Fruit fly (Drosophila melanogaster) whole organism, wandering third instar larva: ENCODE results near the gene Tim17b1.
A peak's percentile ranks its signal among the peaks of the same experiment; 100 is the strongest.

ENCODE experiments used
- Abd-B ChIP-seq: fragments of >200 bp; optimal IDR thresholded peaks from 2 replicates; lab custom pipeline; 2017; ENCODE audit warnings: missing biosample characterization, missing genetic modification characterization
- CG32264 ChIP-seq: fragments of 200-800 bp; sonication (Bioruptor generic); optimal IDR thresholded peaks from 2 replicates; lab custom pipeline; 2016; ENCODE audit warnings: missing biosample characterization, missing genetic modification characterization
- CG9705 ChIP-seq: fragments of 200-800 bp; sonication (Bioruptor generic); optimal IDR thresholded peaks from 2 replicates; lab custom pipeline; 2018; ENCODE audit warnings: missing biosample characterization, mild to moderate bottlenecking, missing genetic modification characterization
- CrebA ChIP-seq: fragments of 200-800 bp; sonication (Bioruptor generic); optimal IDR thresholded peaks from 2 replicates; lab custom pipeline; 2016; ENCODE audit warnings: missing biosample characterization, mild to moderate bottlenecking, missing genetic modification characterization, borderline replicate concordance
- Dfd ChIP-seq: fragments of >200 bp; optimal IDR thresholded peaks from 2 replicates; lab custom pipeline; 2017; ENCODE audit warnings: missing biosample characterization, missing genetic modification characterization
- Dif ChIP-seq: fragments of 200-275, 200-300 bp; sonication (Bioruptor generic); optimal IDR thresholded peaks from 2 replicates; lab custom pipeline; 2018; ENCODE audit warnings: missing biosample characterization, missing genetic modification characterization; ENCODE audit not compliant: partially characterized antibody
- GATAd ChIP-seq: sonication (Bioruptor generic); optimal IDR thresholded peaks from 2 replicates; lab custom pipeline; 2016; ENCODE audit warnings: missing biosample characterization, missing genetic modification characterization
- HLH106 ChIP-seq: fragments of 200-800 bp; optimal IDR thresholded peaks from 3 replicates; lab custom pipeline; 2019; ENCODE audit warnings: missing biosample characterization, mild to moderate bottlenecking, missing genetic modification characterization, moderate library complexity
- Hnf4 ChIP-seq: fragments of 200-800 bp; sonication (Bioruptor generic); optimal IDR thresholded peaks from 2 replicates; lab custom pipeline; 2016; ENCODE audit warnings: missing biosample characterization, mild to moderate bottlenecking, missing genetic modification characterization
- Hr78 ChIP-seq: fragments of >200 bp; optimal IDR thresholded peaks from 2 replicates; lab custom pipeline; 2017; ENCODE audit warnings: missing biosample characterization, missing genetic modification characterization
- Hr83 ChIP-seq: fragments of 200-300 bp; sonication (Bioruptor generic); optimal IDR thresholded peaks from 2 replicates; lab custom pipeline; 2016; ENCODE audit warnings: missing biosample characterization, mild to moderate bottlenecking, missing genetic modification characterization, moderate library complexity; ENCODE audit not compliant: poor library complexity, severe bottlenecking
- Jra ChIP-seq: sonication (Bioruptor generic); optimal IDR thresholded peaks from 2 replicates; lab custom pipeline; 2016; ENCODE audit warnings: missing biosample characterization, missing genetic modification characterization
- Mio ChIP-seq: sonication (Bioruptor generic); optimal IDR thresholded peaks from 2 replicates; lab custom pipeline; 2016; ENCODE audit warnings: missing biosample characterization, missing genetic modification characterization
- Myc ChIP-seq: fragments of >200 bp; optimal IDR thresholded peaks from 2 replicates; lab custom pipeline; 2017
- N ChIP-seq: fragments of >200 bp; optimal IDR thresholded peaks from 2 replicates; lab custom pipeline; 2018; ENCODE audit warnings: missing biosample characterization, missing external identifiers, missing genetic modification characterization
- OdsH ChIP-seq: fragments of 200-800 bp; sonication (Bioruptor generic); optimal IDR thresholded peaks from 2 replicates; lab custom pipeline; 2016; ENCODE audit warnings: missing biosample characterization, mild to moderate bottlenecking, missing genetic modification characterization
- Rel ChIP-seq, 2 experiments: fragments of 200-800 bp; sonication (Bioruptor generic) in 1 of 2; optimal IDR thresholded peaks; 2 replicates in 1 of 2; 3 replicates in 1 of 2; lab custom pipeline; 2016 to 2019; ENCODE audit warnings: mild to moderate bottlenecking in 2 of 2, missing biosample characterization in 2 of 2, missing genetic modification characterization in 2 of 2, moderate library complexity in 1 of 2
- Sp1 ChIP-seq: fragments of 200-800 bp; sonication (Bioruptor generic); optimal IDR thresholded peaks from 3 replicates; lab custom pipeline; 2019; ENCODE audit warnings: missing biosample characterization, mild to moderate bottlenecking, missing genetic modification characterization, moderate library complexity
- Vsx2 ChIP-seq: fragments of 200-300, 225-300 bp; sonication (Bioruptor generic); optimal IDR thresholded peaks from 2 replicates; lab custom pipeline; 2018; ENCODE audit warnings: missing biosample characterization, missing genetic modification characterization; ENCODE audit not compliant: partially characterized antibody
- br ChIP-seq: fragments of 200-800 bp; sonication (Bioruptor generic); optimal IDR thresholded peaks from 2 replicates; lab custom pipeline; 2016; ENCODE audit warnings: missing biosample characterization, missing genetic modification characterization
- brk ChIP-seq: fragments of 200-800 bp; sonication (Bioruptor generic); optimal IDR thresholded peaks from 2 replicates; lab custom pipeline; 2016; ENCODE audit warnings: missing biosample characterization, mild to moderate bottlenecking, missing genetic modification characterization
- dl ChIP-seq, 2 experiments: fragments of 175-275, 200-275 bp in 1 of 2; fragments of 200-275 bp in 1 of 2; sonication (Bioruptor generic); optimal IDR thresholded peaks; lab custom pipeline; 2018; ENCODE audit warnings: mild to moderate bottlenecking in 2 of 2, missing biosample characterization in 2 of 2, missing genetic modification characterization in 2 of 2, moderate library complexity in 2 of 2; ENCODE audit not compliant: partially characterized antibody in 2 of 2, insufficient read depth in 1 of 2
- dmrt93B ChIP-seq: fragments of 200-800 bp; sonication (Bioruptor generic); optimal IDR thresholded peaks from 2 replicates; lab custom pipeline; 2018; ENCODE audit warnings: missing biosample characterization, mild to moderate bottlenecking, missing genetic modification characterization
- dsf ChIP-seq: sonication (Bioruptor generic); optimal IDR thresholded peaks from 2 replicates; lab custom pipeline; 2016; ENCODE audit warnings: missing biosample characterization, missing genetic modification characterization, borderline replicate concordance
- ey ChIP-seq: fragments of 200-800 bp; sonication (Bioruptor generic); optimal IDR thresholded peaks from 2 replicates; lab custom pipeline; 2016; ENCODE audit warnings: missing biosample characterization, missing genetic modification characterization
- foxo ChIP-seq, 2 experiments: fragments of 200-800 bp; sonication (Bioruptor generic); optimal IDR thresholded peaks; 2 replicates in 1 of 2; 3 replicates in 1 of 2; lab custom pipeline; 2016 to 2017; ENCODE audit warnings: missing biosample characterization in 2 of 2, missing genetic modification characterization in 2 of 2
- fru ChIP-seq: fragments of 200-800 bp; sonication (Bioruptor generic); optimal IDR thresholded peaks from 3 replicates; lab custom pipeline; 2016; ENCODE audit warnings: missing biosample characterization, mild to moderate bottlenecking, missing genetic modification characterization
- h ChIP-seq: fragments of 200-800 bp; sonication (Bioruptor generic); optimal IDR thresholded peaks from 3 replicates; lab custom pipeline; 2016; ENCODE audit warnings: missing biosample characterization, mild to moderate bottlenecking, missing genetic modification characterization
- jim ChIP-seq: fragments of 175-275, 200-325 bp; sonication (Bioruptor generic); optimal IDR thresholded peaks from 2 replicates; lab custom pipeline; 2016; ENCODE audit warnings: missing biosample characterization, mild to moderate bottlenecking, missing genetic modification characterization
- lola ChIP-seq: fragments of >200 bp; optimal IDR thresholded peaks from 2 replicates; lab custom pipeline; 2017; ENCODE audit warnings: missing biosample characterization, missing genetic modification characterization
- pan ChIP-seq: fragments of >200 bp; optimal IDR thresholded peaks from 2 replicates; lab custom pipeline; 2017
- psq ChIP-seq: fragments of 200-800 bp; sonication (Bioruptor generic); optimal IDR thresholded peaks from 3 replicates; lab custom pipeline; 2017; ENCODE audit warnings: missing biosample characterization, mild to moderate bottlenecking, missing genetic modification characterization, moderate library complexity
- rgr ChIP-seq: fragments of 200-800 bp; sonication (Bioruptor generic); optimal IDR thresholded peaks from 3 replicates; lab custom pipeline; 2016; ENCODE audit warnings: missing biosample characterization, mild to moderate bottlenecking, missing genetic modification characterization
- sage ChIP-seq: fragments of 200-800 bp; sonication (Bioruptor generic); optimal IDR thresholded peaks from 2 replicates; lab custom pipeline; 2016; ENCODE audit warnings: missing biosample characterization, mild to moderate bottlenecking, missing genetic modification characterization
- sv ChIP-seq: fragments of 200-800 bp; sonication (Bioruptor generic); optimal IDR thresholded peaks from 3 replicates; lab custom pipeline; 2016; ENCODE audit warnings: missing biosample characterization, missing genetic modification characterization
- tai ChIP-seq: sonication (Bioruptor generic); optimal IDR thresholded peaks from 2 replicates; lab custom pipeline; 2016; ENCODE audit warnings: missing biosample characterization, missing genetic modification characterization
- usp ChIP-seq: fragments of >200 bp; optimal IDR thresholded peaks from 2 replicates; lab custom pipeline; 2017; ENCODE audit warnings: missing biosample characterization, missing genetic modification characterization
- woc ChIP-seq: sonication (Bioruptor generic); optimal IDR thresholded peaks from 2 replicates; lab custom pipeline; 2016; ENCODE audit warnings: missing biosample characterization, mild to moderate bottlenecking, missing genetic modification characterization

Tim17b1 gene

dm6 chr3R:5256462-5257146, 43.3 kb upstream of the Tim17b1 start, which contains the start of the genes Enoph and Hph:
Enoph (minus strand) TSS chr3R:5256681.
Hph (plus strand) TSS chr3R:5257037.
- TF ChIP-seq N (GFP tag; lab: Kevin White, UChicago) (peak; percentile 34), dmrt93B (peak; percentile 60), psq (GFP tag; lab: Kevin White, UChicago) (peak; percentile 68), HLH106 (tag; lab: Kevin White, UChicago) (peak; percentile 80), Hr83 (GFP tag; lab: Kevin White, UChicago) (peak; percentile 58), sv (peak; percentile 46), Dif (GFP tag; lab: Kevin White, UChicago) (no peak), CrebA (no peak), Sp1 (peak; percentile 71), tai (GFP tag; lab: Kevin White, UChicago) (peak; percentile 88), rgr (GFP tag; lab: Kevin White, UChicago) (peak; percentile 72), pan (lab: Kevin White, UChicago) (no peak), sage (GFP tag; lab: Kevin White, UChicago) (peak; percentile 33), brk (GFP tag; lab: Kevin White, UChicago) (no peak), lola (GFP tag; lab: Kevin White, UChicago) (no peak), Hr78 (no peak), GATAd (peak; percentile 26), Rel (GFP tag; optimal IDR thresholded peaks at IDR 0.05; lab: Kevin White, UChicago) (peak; percentile 20), Rel (tag; optimal IDR thresholded peaks at IDR 0.05; lab: Kevin White, UChicago) (peak; percentile 17), jim (GFP tag; lab: Kevin White, UChicago) (no peak), fru (peak; percentile 73), CG32264 (GFP tag; lab: Kevin White, UChicago) (peak; percentile 33), dl (GFP tag; optimal IDR thresholded peaks at IDR 0.05; lab: Kevin White, UChicago; ENCODE audit: insufficient read depth in 1 of 2, partially characterized antibody in 2 of 2) (no peak), Abd-B (GFP tag; lab: Kevin White, UChicago) (no peak), woc (GFP tag; lab: Kevin White, UChicago) (peak; percentile 73), dsf (GFP tag; lab: Kevin White, UChicago) (peak; percentile 68), ey (peak; percentile 56), Jra (GFP tag; lab: Kevin White, UChicago) (peak; percentile 89), Mio (no peak), Dfd (GFP tag; lab: Kevin White, UChicago) (no peak), foxo (GFP tag; optimal IDR thresholded peaks at IDR 0.05; lab: Kevin White, UChicago) (peak in 1 of 2 experiments; percentile 76), Hnf4 (GFP tag; lab: Kevin White, UChicago) (peak; percentile 83), usp (GFP tag; lab: Kevin White, UChicago) (no peak), br (GFP tag; lab: Kevin White, UChicago) (peak; percentile 72), h (GFP tag; lab: Kevin White, UChicago) (peak; percentile 76), OdsH (GFP tag; lab: Kevin White, UChicago) (peak; percentile 64), Myc (peak; percentile 26), CG9705 (GFP tag; lab: Kevin White, UChicago) (peak; percentile 31), Vsx2 (GFP tag; lab: Kevin White, UChicago) (no peak)

DNA sequence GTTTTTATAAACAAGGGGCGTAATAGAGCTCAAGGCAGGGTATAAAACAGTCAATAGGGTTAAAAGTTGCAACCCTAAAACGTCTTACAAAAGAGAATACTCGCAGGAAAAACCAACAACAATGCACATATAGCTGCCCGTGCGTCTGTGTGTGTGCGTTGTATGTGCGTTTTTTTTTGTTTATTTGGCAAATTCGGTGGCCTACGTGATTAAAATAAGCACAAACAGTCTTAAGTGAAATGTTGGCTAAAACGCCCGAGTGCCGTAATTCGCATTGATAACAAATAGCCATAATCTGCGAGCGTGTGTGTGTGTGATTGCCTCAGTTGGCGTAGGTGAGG, 42.8 kb upstream of the Tim17b1 start:
- TF ChIP-seq Sp1 (no peak), sage (GFP tag; lab: Kevin White, UChicago) (no peak)
- TF ChIP-seq, all 38 proteins: peak for 0

DNA sequence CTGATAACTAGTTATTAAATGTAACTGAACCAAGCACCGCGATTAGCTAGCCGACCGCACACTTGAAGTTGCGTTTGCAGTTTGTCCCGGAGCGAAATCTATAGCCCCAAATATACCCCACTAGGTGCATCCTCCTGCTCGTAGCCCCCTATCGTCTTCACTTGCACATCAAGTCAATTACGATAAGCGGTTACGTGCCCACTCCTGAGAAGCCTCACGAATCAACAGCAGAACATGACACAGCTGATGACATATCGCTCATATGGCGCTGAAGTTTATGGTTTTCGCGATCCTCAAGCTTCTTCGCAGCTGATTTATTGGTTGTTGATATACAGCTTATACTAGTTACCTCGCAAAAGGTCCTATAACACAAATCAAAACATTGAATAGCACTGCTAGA, 38.7 kb upstream of the Tim17b1 start:
- TF ChIP-seq foxo (GFP tag; optimal IDR thresholded peaks at IDR 0.05; lab: Kevin White, UChicago) (no peak), dmrt93B (no peak), pan (lab: Kevin White, UChicago) (no peak), Hnf4 (GFP tag; lab: Kevin White, UChicago) (no peak), CG9705 (GFP tag; lab: Kevin White, UChicago) (no peak), psq (GFP tag; lab: Kevin White, UChicago) (no peak)
